Fruit fly (Drosophila melanogaster): ENCODE results near the gene CG9400.
A peak's percentile ranks its signal among the peaks of the same experiment; 100 is the strongest.

Gene CG9400

dm6 chrX:14247035-14247786 is 42.0 kb downstream of the CG9400 start, which contains the start of gene mud (continued):
- TF ChIP-seq grn (GFP tag; optimal IDR thresholded peaks at IDR 0.05), result no peak
- peak; percentile 50; the same call in 1 of the 2 replicates for TF ChIP-seq CG14441 (GFP tag; IDR thresholded peaks at IDR 0.05)
- TF ChIP-seq MTF-1 (GFP tag; optimal IDR thresholded peaks at IDR 0.05; ENCODE audit: borderline replicate concordance), result no peak
- TF ChIP-seq Lim3 (GFP tag; IDR thresholded peaks at IDR 0.05), result no peak
- TF ChIP-seq pita (GFP tag; optimal IDR thresholded peaks at IDR 0.05), result no peak
- TF ChIP-seq scrt (GFP tag; optimal IDR thresholded peaks at IDR 0.05), result no peak
- TF ChIP-seq CG17912 (GFP tag; optimal IDR thresholded peaks at IDR 0.05), result no peak
- no peak for TF ChIP-seq rib (GFP tag; IDR thresholded peaks at IDR 0.05)
- no peak for TF ChIP-seq TFAM (GFP tag; optimal IDR thresholded peaks at IDR 0.05)
- TF ChIP-seq Deaf1 (tag; optimal IDR thresholded peaks at IDR 0.05), result peak; percentile 47
- TF ChIP-seq CG6854 (GFP tag; optimal IDR thresholded peaks at IDR 0.05), result no peak
- TF ChIP-seq esg (GFP tag; conservative IDR thresholded peaks at IDR 0.05), result peak; percentile 30; the same call in 1 of the 2 replicates
- no peak for TF ChIP-seq CG11723 (GFP tag; optimal IDR thresholded peaks at IDR 0.05)
- peak; percentile 95 for TF ChIP-seq ssp (GFP tag; IDR thresholded peaks at IDR 0.05)
- 0 out of 3 replicates have a peak, but pooled peaks have one; percentile 13 for TF ChIP-seq zen2 (GFP tag; IDR thresholded peaks at IDR 0.05; ENCODE audit: partially characterized antibody)
- no peak for TF ChIP-seq CG17612 (GFP tag; IDR thresholded peaks at IDR 0.05)
- TF ChIP-seq en (GFP tag; optimal IDR thresholded peaks at IDR 0.05), result no peak
- peak; percentile 38; the same call in 1 of the 3 replicates for TF ChIP-seq mld (GFP tag; IDR thresholded peaks at IDR 0.05; ENCODE audit: partially characterized antibody)
- no peak for TF ChIP-seq Trl (optimal IDR thresholded peaks at IDR 0.05)
- no peak for TF ChIP-seq Trl (GFP tag; optimal IDR thresholded peaks at IDR 0.05)
- TF ChIP-seq CG9876 (GFP tag; optimal IDR thresholded peaks at IDR 0.05), result no peak
- TF ChIP-seq CG16779 (GFP tag; IDR thresholded peaks at IDR 0.05), result no peak
- TF ChIP-seq MBD-R2 (GFP tag; IDR thresholded peaks at IDR 0.05), result peak; percentile 26
- TF ChIP-seq Hr78 (GFP tag; optimal IDR thresholded peaks at IDR 0.05), result no peak
- no peak for TF ChIP-seq gsb (GFP tag; IDR thresholded peaks at IDR 0.05)
- no peak for TF ChIP-seq trh (GFP tag; optimal IDR thresholded peaks at IDR 0.05)
- no peak for TF ChIP-seq eve (GFP tag; optimal IDR thresholded peaks at IDR 0.05)
- peak; percentile 29; the same call in 1 of the 2 replicates for TF ChIP-seq ttk (GFP tag; IDR thresholded peaks at IDR 0.05)
- TF ChIP-seq E2f2 (GFP tag; IDR thresholded peaks at IDR 0.05), result peak; percentile 87
- TF ChIP-seq Oaz (GFP tag; IDR thresholded peaks at IDR 0.05), result no peak
- TF ChIP-seq CHES-1-like (GFP tag; optimal IDR thresholded peaks at IDR 0.05), result no peak
- TF ChIP-seq her (GFP tag; optimal IDR thresholded peaks at IDR 0.05), result no peak
- TF ChIP-seq run (tag; optimal IDR thresholded peaks at IDR 0.05), result no peak
- TF ChIP-seq sc (optimal IDR thresholded peaks at IDR 0.05), result no peak
- TF ChIP-seq sc (GFP tag; optimal IDR thresholded peaks at IDR 0.05), result peak; percentile 5
- no peak for TF ChIP-seq CG10565 (GFP tag; optimal IDR thresholded peaks at IDR 0.05)
- no peak for TF ChIP-seq pros (GFP tag; optimal IDR thresholded peaks at IDR 0.05)
- TF ChIP-seq sr (GFP tag; IDR thresholded peaks at IDR 0.05), result no peak
- TF ChIP-seq CG31365 (tag; optimal IDR thresholded peaks at IDR 0.05), result no peak
- no peak for TF ChIP-seq odd (GFP tag; optimal IDR thresholded peaks at IDR 0.05)
- TF ChIP-seq Hmx (GFP tag; optimal IDR thresholded peaks at IDR 0.05), result no peak
- TF ChIP-seq CG6683 (GFP tag; optimal IDR thresholded peaks at IDR 0.05), result no peak
- TF ChIP-seq Gsc (GFP tag; IDR thresholded peaks at IDR 0.05), result no peak
- no peak for TF ChIP-seq da (GFP tag; optimal IDR thresholded peaks at IDR 0.05)
- peak; percentile 12 for TF ChIP-seq CG15601 (tag; optimal IDR thresholded peaks at IDR 0.05)
- TF ChIP-seq ab (GFP tag; optimal IDR thresholded peaks at IDR 0.05), result no peak
- no peak for TF ChIP-seq sd (tag; optimal IDR thresholded peaks at IDR 0.05)
- TF ChIP-seq CkIIα-i1 (GFP tag; IDR thresholded peaks at IDR 0.05), result no peak
- no peak for TF ChIP-seq CG31224 (GFP tag; IDR thresholded peaks at IDR 0.05)
- TF ChIP-seq Mes4 (GFP tag; optimal IDR thresholded peaks at IDR 0.05), result no peak
- no peak for TF ChIP-seq Camta (GFP tag; optimal IDR thresholded peaks at IDR 0.05)
- TF ChIP-seq br (optimal IDR thresholded peaks at IDR 0.05), result no peak

Measured in whole organism, embryonic.